Worm (Caenorhabditis elegans): ENCODE data around the gene rbm-26.

ce11 chrIII:5697963-5698730, 13.2 kb upstream of the rbm-26 start, which contains the start of the genes lgg-3 and rgs-5:
- TF ChIP-seq hnd-1 (tag; optimal IDR thresholded peaks at IDR 0.05) (no peak), ets-7 (tag; optimal IDR thresholded peaks at IDR 0.05) (no peak), ceh-13 (GFP tag; optimal IDR thresholded peaks at IDR 0.05) (no peak), flt-1 (GFP tag; IDR thresholded peaks at IDR 0.05) (no peak), ama-1 (optimal IDR thresholded peaks at IDR 0.05) (no peak), hmg-4 (GFP tag; optimal IDR thresholded peaks at IDR 0.05) (no peak), pes-1 (GFP tag; IDR thresholded peaks at IDR 0.05) (no peak), sea-1 (GFP tag; conservative IDR thresholded peaks at IDR 0.05) (no peak), tbx-37 (GFP tag; conservative IDR thresholded peaks at IDR 0.05) (no peak), tra-4 (tag; optimal IDR thresholded peaks at IDR 0.05) (no peak), B0310.2 (tag; optimal IDR thresholded peaks at IDR 0.05) (no peak)
